Worm (Caenorhabditis elegans) whole organism, early embryonic: Measurements from ENCODE around the gene dss-1.

Experiments
- F13C5.2 ChIP-seq: sonication (generic microtip); optimal IDR thresholded peaks from 2 replicates; lab custom pipeline; 2017; ENCODE audit warnings: mild to moderate bottlenecking, missing genetic modification characterization, inconsistent platforms, missing compliant biosample characterization
- aly-1 ChIP-seq: sonication (generic microtip); optimal IDR thresholded peaks from 2 replicates; lab custom pipeline; 2016; ENCODE audit warnings: missing genetic modification characterization, missing compliant biosample characterization
- ama-1 ChIP-seq: fragments of 150-350 bp; optimal IDR thresholded peaks from 2 replicates; lab custom pipeline; 2014
- ceh-13 ChIP-seq: fragments of 200-800 bp; sonication (Bioruptor generic); optimal IDR thresholded peaks from 2 replicates; lab custom pipeline; 2018; ENCODE audit warnings: mild to moderate bottlenecking, missing genetic modification characterization, missing compliant biosample characterization
- ceh-36 ChIP-seq: sonication (generic microtip); optimal IDR thresholded peaks from 2 replicates; lab custom pipeline; 2016; ENCODE audit warnings: missing genetic modification characterization, inconsistent platforms, missing compliant biosample characterization
- ets-7 ChIP-seq: sonication (generic microtip); optimal IDR thresholded peaks from 2 replicates; lab custom pipeline; 2016; ENCODE audit warnings: missing genotype, missing genetic modification characterization, missing compliant biosample characterization
- flt-1 ChIP-seq: fragments of 200-800 bp; sonication (Bioruptor generic); IDR thresholded peaks from 2 replicates; pipeline ENCODE4 v1.3.6; 2022; ENCODE audit warnings: missing genetic modification characterization, missing compliant biosample characterization
- hmbx-1 ChIP-seq: sonication (generic microtip); optimal IDR thresholded peaks from 2 replicates; lab custom pipeline; 2016; ENCODE audit warnings: mild to moderate bottlenecking, missing genetic modification characterization, missing compliant biosample characterization
- hmg-4 ChIP-seq: fragments of 200-800 bp; sonication (Bioruptor generic); optimal IDR thresholded peaks from 2 replicates; lab custom pipeline; 2018; ENCODE audit warnings: mild to moderate bottlenecking, missing genetic modification characterization, missing compliant biosample characterization
- pes-1 ChIP-seq: fragments of 200-800 bp; sonication (Bioruptor generic); IDR thresholded peaks from 2 replicates; pipeline ENCODE4 v1.3.6; 2022; ENCODE audit warnings: missing genetic modification reagents, missing genetic modification characterization, missing compliant biosample characterization
- scrt-1 ChIP-seq: fragments of 200-800 bp; sonication (Bioruptor generic); IDR thresholded peaks from 2 replicates; pipeline ENCODE4 v1.3.6; 2022; ENCODE audit warnings: missing genetic modification characterization, missing compliant biosample characterization
- sea-1 ChIP-seq: fragments of 200-800 bp; sonication (Bioruptor generic); conservative IDR thresholded peaks from 2 replicates; pipeline ENCODE4 v1.3.6; 2022; ENCODE audit warnings: missing genetic modification characterization, missing compliant biosample characterization
- tbx-11 ChIP-seq: fragments of 200-800 bp; sonication (Bioruptor generic); IDR thresholded peaks from 2 replicates; pipeline ENCODE4 v1.3.6; 2022; ENCODE audit warnings: missing genetic modification characterization, missing compliant biosample characterization

DNA sequence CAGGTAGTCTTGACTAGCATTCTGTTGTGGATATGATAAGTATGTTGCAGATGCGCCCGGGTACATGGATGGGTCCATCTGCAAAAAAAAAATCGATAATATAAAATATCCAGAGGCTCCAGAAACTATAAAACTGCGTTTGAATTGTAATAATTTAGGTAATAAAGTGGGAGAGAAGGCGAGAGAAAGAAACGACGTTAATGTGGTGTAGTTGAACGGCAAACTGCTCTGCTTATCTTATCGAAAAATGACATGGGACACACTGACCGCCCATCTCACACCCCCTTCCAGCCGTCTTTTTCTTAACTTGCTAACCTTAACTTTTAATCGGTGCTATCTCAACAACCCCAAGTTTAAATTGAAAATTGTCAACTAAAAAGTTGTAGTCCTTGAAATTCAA, 25.9 kb upstream of the dss-1 start:
- TF ChIP-seq ama-1 (lab: Kevin White, UChicago) (no peak), ets-7 (tag; lab: Kevin White, UChicago) (no peak), F13C5.2 (tag; lab: Kevin White, UChicago) (no peak), hmbx-1 (tag; lab: Kevin White, UChicago) (no peak), scrt-1 (no peak), pes-1 (no peak), ceh-13 (GFP tag; lab: Kevin White, UChicago) (no peak), ceh-36 (no peak), hmg-4 (GFP tag; lab: Kevin White, UChicago) (no peak), tbx-11 (no peak), aly-1 (tag; lab: Kevin White, UChicago) (no peak), flt-1 (GFP tag; lab: Robert Waterston, UW) (no peak), sea-1 (no peak)
